Worm (Caenorhabditis elegans) whole organism, L4 larva: ENCODE measurements around the gene C14A4.13.
A peak's percentile ranks its signal among the peaks of the same experiment; 100 is the strongest.

Source experiments
- D1046.2 ChIP-seq: fragments of 200-800 bp; sonication (Bioruptor generic); IDR thresholded peaks from 2 replicates; pipeline ENCODE4 v1.3.6; 2022; ENCODE audit warnings: missing genetic modification characterization, missing compliant biosample characterization
- F10B5.3 ChIP-seq: sonication (generic microtip); optimal IDR thresholded peaks from 2 replicates; lab custom pipeline; 2016; ENCODE audit warnings: mild to moderate bottlenecking, missing genetic modification characterization, missing compliant biosample characterization
- F26F4.8 ChIP-seq: fragments of 200-800 bp; sonication (Bioruptor generic); conservative IDR thresholded peaks from 2 replicates; pipeline ENCODE4 v1.3.6; 2022; ENCODE audit warnings: missing genetic modification characterization, missing compliant biosample characterization
- F49E8.2 ChIP-seq: sonication (generic microtip); optimal IDR thresholded peaks from 2 replicates; lab custom pipeline; 2016; ENCODE audit warnings: missing compliant biosample characterization, mild to moderate bottlenecking, missing genetic modification characterization, borderline replicate concordance
- R02D3.7 ChIP-seq: fragments of 150-350 bp; sonication (generic microtip); optimal IDR thresholded peaks from 3 replicates; lab custom pipeline; 2014; ENCODE audit warnings: missing biosample characterization, missing genetic modification characterization
- Y105C5A.15 ChIP-seq: fragments of 200-800 bp; sonication (Bioruptor generic); IDR thresholded peaks from 2 replicates; pipeline ENCODE4 v1.3.6; 2022; ENCODE audit warnings: missing genetic modification characterization, missing compliant biosample characterization
- Y48G9A.11 ChIP-seq: fragments of 200-800 bp; sonication (Bioruptor generic); IDR thresholded peaks from 2 replicates; pipeline ENCODE4 v1.3.6; 2022; ENCODE audit warnings: missing genetic modification reagents, missing genetic modification characterization, missing compliant biosample characterization
- Y75B8A.6 ChIP-seq: fragments of 200-800 bp; sonication (Bioruptor generic); IDR thresholded peaks from 2 replicates; pipeline ENCODE4 v1.3.6; 2022; ENCODE audit warnings: missing genetic modification reagents, missing genetic modification characterization, missing compliant biosample characterization
- ZK546.5 ChIP-seq, 2 experiments: sonication (generic microtip); optimal IDR thresholded peaks; 2 replicates each; lab custom pipeline; 2017; ENCODE audit warnings: missing biosample characterization in 2 of 2, missing genetic modification characterization in 2 of 2
- aha-1 ChIP-seq: fragments of 150-350 bp; peaks from one replicate; lab custom pipeline; 2014; ENCODE audit warnings: missing biosample characterization, missing genetic modification characterization
- ceh-32 ChIP-seq: sonication (generic microtip); optimal IDR thresholded peaks from 2 replicates; lab custom pipeline; 2016; ENCODE audit warnings: mild to moderate bottlenecking, missing genetic modification characterization, missing compliant biosample characterization; ENCODE audit not compliant: poor library complexity
- ceh-82 ChIP-seq: sonication (generic microtip); optimal IDR thresholded peaks from 2 replicates; lab custom pipeline; 2017; ENCODE audit warnings: missing biosample characterization, missing genetic modification characterization
- cey-2 ChIP-seq: sonication (generic microtip); optimal IDR thresholded peaks from 3 replicates; lab custom pipeline; 2017; ENCODE audit warnings: missing genetic modification characterization, mild to moderate bottlenecking, missing compliant biosample characterization, antibody characterized with exemption, borderline replicate concordance; ENCODE audit not compliant: insufficient read depth
- daf-16 ChIP-seq, 3 experiments: sonication (generic microtip); optimal IDR thresholded peaks; 2 replicates each; lab custom pipeline; 2016 to 2017; ENCODE audit warnings: missing genetic modification characterization in 3 of 3, missing genetic modification reagents in 3 of 3, mild to moderate bottlenecking in 2 of 3, missing compliant biosample characterization in 2 of 3, missing biosample characterization in 1 of 3, moderate library complexity in 1 of 3
- dmd-6 ChIP-seq: fragments of 200-800 bp; sonication (Bioruptor generic); IDR thresholded peaks from 2 replicates; pipeline ENCODE4 v1.3.6; 2022; ENCODE audit warnings: missing genetic modification reagents, missing genetic modification characterization, missing compliant biosample characterization
- dmd-8 ChIP-seq: fragments of 200-800 bp; sonication (Bioruptor generic); IDR thresholded peaks from 2 replicates; pipeline ENCODE4 v1.3.6; 2022; ENCODE audit warnings: missing genetic modification characterization, missing compliant biosample characterization
- dve-1 ChIP-seq: sonication (generic microtip); optimal IDR thresholded peaks from 2 replicates; lab custom pipeline; 2017; ENCODE audit warnings: antibody characterized with exemption, mild to moderate bottlenecking, missing genetic modification characterization, missing compliant biosample characterization; ENCODE audit not compliant: insufficient read depth
- fkh-10 ChIP-seq: fragments of 150-350 bp; optimal IDR thresholded peaks from 2 replicates; lab custom pipeline; 2014; ENCODE audit warnings: missing biosample characterization, missing genetic modification reagents, missing genetic modification characterization
- hlh-30 ChIP-seq: sonication (generic microtip); optimal IDR thresholded peaks from 2 replicates; lab custom pipeline; 2017; ENCODE audit warnings: antibody characterized with exemption, mild to moderate bottlenecking, missing genetic modification characterization, missing compliant biosample characterization; ENCODE audit not compliant: insufficient read depth
- hmg-1.1 ChIP-seq: fragments of 200-800 bp; sonication (Bioruptor generic); IDR thresholded peaks from 2 replicates; pipeline ENCODE4 v1.3.6; 2022; ENCODE audit warnings: missing genetic modification reagents, missing genetic modification characterization, missing compliant biosample characterization
- lin-13 ChIP-seq: fragments of 150-350 bp; optimal IDR thresholded peaks from 2 replicates; lab custom pipeline; 2014; ENCODE audit warnings: missing biosample characterization, missing genetic modification reagents, missing genetic modification characterization
- mep-1 ChIP-seq: fragments of 150-350 bp; sonication (generic microtip); optimal IDR thresholded peaks from 3 replicates; lab custom pipeline; 2014; ENCODE audit warnings: missing biosample characterization, missing genetic modification characterization
- mes-2 ChIP-seq: sonication (generic microtip); optimal IDR thresholded peaks from 2 replicates; lab custom pipeline; 2016; ENCODE audit warnings: missing genotype, mild to moderate bottlenecking, missing genetic modification characterization, missing compliant biosample characterization; ENCODE audit not compliant: poor library complexity, severe bottlenecking
- mxl-2 ChIP-seq: fragments of 200-800 bp; sonication (Bioruptor generic); conservative IDR thresholded peaks from 2 replicates; pipeline ENCODE4 v1.3.6; 2022; ENCODE audit warnings: missing genetic modification reagents, missing genetic modification characterization, missing compliant biosample characterization
- nhr-10 ChIP-seq: fragments of 150-350 bp; optimal IDR thresholded peaks from 2 replicates; lab custom pipeline; 2014; ENCODE audit warnings: missing biosample characterization, missing genetic modification characterization
- nhr-11 ChIP-seq: fragments of 150-350 bp; optimal IDR thresholded peaks from 2 replicates; lab custom pipeline; 2014; ENCODE audit warnings: missing biosample characterization, missing genetic modification characterization
- nhr-237 ChIP-seq: sonication (generic microtip); optimal IDR thresholded peaks from 2 replicates; lab custom pipeline; 2017; ENCODE audit warnings: missing biosample characterization, missing genetic modification characterization
- nhr-28 ChIP-seq: fragments of 150-350 bp; optimal IDR thresholded peaks from 2 replicates; lab custom pipeline; 2014; ENCODE audit warnings: missing biosample characterization, missing genetic modification characterization
- nhr-41 ChIP-seq: fragments of 200-800 bp; sonication (Bioruptor generic); IDR thresholded peaks from 2 replicates; pipeline ENCODE4 v1.3.6; 2022; ENCODE audit warnings: missing genetic modification reagents, missing genetic modification characterization, missing compliant biosample characterization
- pha-4 ChIP-seq, 2 experiments: fragments of 150-350 bp in 1 of 2; fragments of 200-800 bp in 1 of 2; sonication (Bioruptor generic) in 1 of 2; IDR thresholded peaks in 1 of 2; optimal IDR thresholded peaks in 1 of 2; 2 replicates each; pipeline versions ENCODE4 v1.3.6 to Lab custom; 2014 to 2022; ENCODE audit warnings: missing genetic modification characterization in 2 of 2, missing genetic modification reagents in 2 of 2, missing biosample characterization in 1 of 2, missing compliant biosample characterization in 1 of 2
- rbr-2 ChIP-seq: sonication (generic microtip); optimal IDR thresholded peaks from 2 replicates; lab custom pipeline; 2016; ENCODE audit warnings: missing genotype, missing genetic modification characterization, missing compliant biosample characterization
- set-16 ChIP-seq: fragments of 200-800 bp; sonication (Bioruptor generic); IDR thresholded peaks from 2 replicates; pipeline ENCODE4 v1.3.6; 2022; ENCODE audit warnings: missing genetic modification reagents, missing genetic modification characterization, missing compliant biosample characterization
- tra-1 ChIP-seq: fragments of 200-800 bp; sonication (Bioruptor generic); IDR thresholded peaks from 2 replicates; pipeline ENCODE4 v1.3.6; 2022; ENCODE audit warnings: missing genetic modification reagents, missing genetic modification characterization, missing compliant biosample characterization
- unc-130 ChIP-seq: sonication (generic microtip); optimal IDR thresholded peaks from 2 replicates; lab custom pipeline; 2016; ENCODE audit warnings: missing genetic modification reagents, missing genetic modification characterization, missing compliant biosample characterization
- unc-62 ChIP-seq, 3 experiments: fragments of 150-350 bp in 1 of 3; sonication (generic microtip); optimal IDR thresholded peaks in 2 of 3; peaks in 1 of 3; 1 replicate in 1 of 3; 2 replicates in 2 of 3; lab custom pipeline; 2014 to 2017; ENCODE audit warnings: missing biosample characterization in 3 of 3, missing genetic modification characterization in 3 of 3, missing genetic modification reagents in 3 of 3, missing genotype in 1 of 3
- zfp-2 ChIP-seq: sonication (generic microtip); optimal IDR thresholded peaks from 2 replicates; lab custom pipeline; 2016; ENCODE audit warnings: mild to moderate bottlenecking, missing genetic modification characterization, missing compliant biosample characterization
- ztf-11 ChIP-seq: fragments of 150-350 bp; optimal IDR thresholded peaks from 2 replicates; lab custom pipeline; 2014; ENCODE audit warnings: missing biosample characterization, missing genetic modification characterization
- ztf-7 ChIP-seq: fragments of 150-350 bp; optimal IDR thresholded peaks from 2 replicates; lab custom pipeline; 2014; ENCODE audit warnings: missing biosample characterization, missing genetic modification characterization

The C14A4.13 gene

DNA sequence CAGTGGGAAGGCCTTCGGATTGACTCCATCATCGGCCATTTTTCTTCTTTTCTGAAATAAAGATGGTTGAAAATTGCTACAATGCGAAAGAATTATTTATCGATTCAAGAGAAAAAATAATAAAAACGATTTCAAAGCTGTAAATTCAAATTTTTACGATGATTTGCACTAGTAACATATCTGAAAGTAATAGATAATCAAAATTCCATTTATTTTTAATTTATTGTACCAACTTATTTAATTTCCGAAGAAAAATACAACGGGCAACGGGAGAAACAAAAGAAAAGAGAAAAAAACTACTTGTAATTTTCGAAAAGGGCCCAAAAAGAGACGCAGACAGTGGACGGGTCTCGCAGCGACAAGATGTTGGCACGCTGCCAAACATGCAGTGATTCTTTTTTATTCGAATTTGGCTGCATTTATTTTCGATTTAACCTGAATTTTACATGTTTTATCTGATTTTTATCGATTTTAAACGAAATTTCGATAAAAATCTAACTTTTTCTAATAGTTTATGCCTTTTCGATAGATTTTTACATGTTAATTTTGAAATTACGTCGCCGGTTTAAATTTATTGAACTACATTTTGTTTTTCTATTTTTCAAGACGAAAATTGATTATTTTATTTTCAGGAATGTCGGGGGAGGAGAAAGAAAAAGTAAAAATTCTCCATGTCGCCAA lies 40.5 kb downstream of the C14A4.13 start, which contains the start of the genes snu-13 and rsp-7 (continued):
- TF ChIP-seq unc-62 (GFP tag; optimal IDR thresholded peaks at IDR 0.05 in 1 of 2; lab: Kevin White, UChicago) = peak in 1 of 2 experiments; percentile 12
- TF ChIP-seq unc-62 (tag; optimal IDR thresholded peaks at IDR 0.05; lab: Kevin White, UChicago) = no peak
- TF ChIP-seq Y105C5A.15 (GFP tag; lab: Robert Waterston, UW) = no peak
- peak; percentile 7 for TF ChIP-seq F49E8.2
- peak; percentile 58 for TF ChIP-seq nhr-11 (tag; lab: Kevin White, UChicago)
- peak; percentile 25 for TF ChIP-seq rbr-2 (tag; lab: Kevin White, UChicago)
- TF ChIP-seq mep-1 (tag; lab: Kevin White, UChicago) = peak; percentile 76
- peak; percentile 54 for TF ChIP-seq dmd-6 (GFP tag; lab: Robert Waterston, UW)
- no peak for TF ChIP-seq ceh-32 (tag; lab: Kevin White, UChicago)
- TF ChIP-seq hlh-30 (tag; lab: Kevin White, UChicago) = peak; percentile 65
- no peak for TF ChIP-seq ztf-7 (tag; lab: Kevin White, UChicago)
- peak; percentile 36 for TF ChIP-seq nhr-28 (tag; lab: Kevin White, UChicago)
- TF ChIP-seq ceh-82 (tag; lab: Kevin White, UChicago) = no peak
- no peak for TF ChIP-seq R02D3.7 (tag; lab: Kevin White, UChicago)
- TF ChIP-seq F26F4.8 (GFP tag; lab: Robert Waterston, UW) = no peak
- TF ChIP-seq hmg-1.1 (GFP tag; lab: Robert Waterston, UW) = 0 out of 2 replicates have a peak, but pooled peaks have one; percentile 37
- TF ChIP-seq fkh-10 (GFP tag; lab: Kevin White, UChicago) = no peak
- peak; percentile 68 for TF ChIP-seq zfp-2 (tag; lab: Kevin White, UChicago)
- no peak for TF ChIP-seq nhr-10 (tag; lab: Kevin White, UChicago)
- no peak for TF ChIP-seq nhr-41 (GFP tag; lab: Robert Waterston, UW)
- 0 out of 2 replicates have a peak, but pooled peaks have one; percentile 19 for TF ChIP-seq pha-4 (GFP tag; IDR thresholded peaks at IDR 0.05; lab: Robert Waterston, UW)
- peak; percentile 71 for TF ChIP-seq pha-4 (tag; optimal IDR thresholded peaks at IDR 0.05; lab: Kevin White, UChicago)
- no peak for TF ChIP-seq nhr-237 (tag; lab: Kevin White, UChicago)

- TF ChIP-seq dmd-8 (no peak), lin-13 (no peak), ceh-32 (tag; lab: Kevin White, UChicago) (no peak), Y48G9A.11 (GFP tag; lab: Robert Waterston, UW) (no peak), aha-1 (peak; percentile 59)
These were observed 41.3 kb downstream of the C14A4.13 start for ce11 chrII:10659585-10659984.

DNA sequence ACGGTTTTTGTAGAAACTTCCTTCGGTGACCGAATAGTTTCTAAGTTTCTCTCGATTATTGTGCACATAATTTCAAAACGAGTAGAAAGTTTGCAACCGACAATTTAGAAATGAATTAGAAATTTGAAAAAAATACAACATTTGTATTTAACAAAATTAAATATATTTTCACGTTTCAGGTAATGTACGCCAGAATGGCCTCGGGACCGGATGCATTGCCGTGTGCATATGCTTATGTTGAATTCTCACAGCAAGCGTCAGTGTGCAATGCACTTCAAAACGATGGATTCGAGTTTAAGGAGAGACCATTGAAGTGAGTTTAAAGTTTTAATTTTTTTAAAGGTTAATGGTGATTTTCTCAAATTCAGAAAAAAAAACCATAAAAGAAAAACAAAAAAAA lies 42.6 kb downstream of the C14A4.13 start, which contains the start of gene marc-2:
marc-2 (minus strand) TSS at position 101 of the 400 bp plus-strand sequence.
- no peak for TF ChIP-seq F10B5.3 (tag; lab: Kevin White, UChicago)
- TF ChIP-seq unc-130 (GFP tag; lab: Kevin White, UChicago) = no peak
- TF ChIP-seq dve-1 (tag; lab: Kevin White, UChicago) = no peak
- no peak for TF ChIP-seq mes-2 (tag; lab: Kevin White, UChicago)
- no peak for TF ChIP-seq ceh-32 (tag; lab: Kevin White, UChicago)
- TF ChIP-seq cey-2 (tag; lab: Kevin White, UChicago) = no peak
- TF ChIP-seq tra-1 (GFP tag; lab: Robert Waterston, UW) = no peak
- no peak for TF ChIP-seq rbr-2 (tag; lab: Kevin White, UChicago)
- no peak for TF ChIP-seq Y75B8A.6
- TF ChIP-seq set-16 (GFP tag; lab: Robert Waterston, UW) = no peak
- TF ChIP-seq ztf-11 (tag; lab: Kevin White, UChicago) = no peak
- no peak for TF ChIP-seq D1046.2 (GFP tag; lab: Robert Waterston, UW)
- no peak for TF ChIP-seq mxl-2
- TF ChIP-seq ZK546.5 (tag; optimal IDR thresholded peaks at IDR 0.05; lab: Kevin White, UChicago) = no peak
- no peak for TF ChIP-seq daf-16 (GFP tag; optimal IDR thresholded peaks at IDR 0.05; lab: Kevin White, UChicago)
- TF ChIP-seq daf-16 (tag; optimal IDR thresholded peaks at IDR 0.05; lab: Kevin White, UChicago) = no peak
